Fruit fly (Drosophila melanogaster) whole organism, embryonic: ENCODE data around the gene CG32772.

ENCODE experiments used
- Aef1 ChIP-seq: fragments of 200-800 bp; sonication (Bioruptor generic); IDR thresholded peaks from 3 replicates; pipeline ENCODE4 v1.3.6; 2022; ENCODE audit warnings: missing biosample characterization, missing genetic modification characterization
- B-H1 ChIP-seq: fragments of 200-800 bp; sonication (Bioruptor generic); IDR thresholded peaks from 3 replicates; pipeline ENCODE4 v1.3.6; 2022; ENCODE audit warnings: missing biosample characterization, missing genetic modification characterization
- BEAF-32 ChIP-seq: fragments of 200-800 bp; sonication (Bioruptor generic); optimal IDR thresholded peaks from 3 replicates; lab custom pipeline; 2017; ENCODE audit warnings: missing biosample characterization, missing genetic modification characterization, mild to moderate bottlenecking, moderate library complexity, missing genetic modification reagents
- Bdp1 ChIP-seq: fragments of 200-800 bp; sonication (Bioruptor generic); optimal IDR thresholded peaks from 3 replicates; lab custom pipeline; 2016; ENCODE audit warnings: missing biosample characterization, missing genetic modification characterization
- Blimp-1 ChIP-seq: fragments of 200-800 bp; sonication (Bioruptor generic); optimal IDR thresholded peaks from 3 replicates; lab custom pipeline; 2018; ENCODE audit warnings: missing biosample characterization, missing genetic modification characterization, mild to moderate bottlenecking, moderate library complexity, missing genetic modification reagents
- CG10543 ChIP-seq: fragments of 200-800 bp; sonication (Bioruptor generic); optimal IDR thresholded peaks from 3 replicates; lab custom pipeline; 2017; ENCODE audit warnings: missing biosample characterization, mild to moderate bottlenecking, missing genetic modification characterization, moderate library complexity
- CG11398 ChIP-seq: fragments of 200-800 bp; sonication (Bioruptor generic); optimal IDR thresholded peaks from 2 replicates; lab custom pipeline; 2016; ENCODE audit warnings: missing biosample characterization, missing genetic modification characterization
- CG11456 ChIP-seq: fragments of 200-800 bp; sonication (Bioruptor generic); IDR thresholded peaks from 3 replicates; pipeline ENCODE4 v1.3.6; 2022; ENCODE audit warnings: missing biosample characterization, missing genetic modification characterization
- CG11696 ChIP-seq: fragments of 200-800 bp; sonication (Bioruptor generic); IDR thresholded peaks from 2 replicates; pipeline ENCODE4 v1.3.6; 2022; ENCODE audit warnings: missing biosample characterization, missing genetic modification characterization
- CG12071 ChIP-seq: fragments of 200-800 bp; sonication (Bioruptor generic); optimal IDR thresholded peaks from 3 replicates; lab custom pipeline; 2018; ENCODE audit warnings: missing biosample characterization, mild to moderate bottlenecking, missing genetic modification characterization
- CG12744 ChIP-seq: fragments of 200-800 bp; sonication (Bioruptor generic); optimal IDR thresholded peaks from 2 replicates; lab custom pipeline; 2016; ENCODE audit warnings: missing biosample characterization, missing genetic modification characterization
- CG17328 ChIP-seq: fragments of 200-800 bp; sonication (Bioruptor generic); IDR thresholded peaks from 2 replicates; pipeline ENCODE4 v1.3.6; 2022; ENCODE audit warnings: missing biosample characterization, missing genetic modification characterization
- CG17385 ChIP-seq: fragments of 200-800 bp; sonication (Bioruptor generic); optimal IDR thresholded peaks from 3 replicates; lab custom pipeline; 2018; ENCODE audit warnings: missing biosample characterization, mild to moderate bottlenecking, missing genetic modification characterization
- CG17612 ChIP-seq: fragments of 200-800 bp; sonication (Bioruptor generic); IDR thresholded peaks from 2 replicates; pipeline ENCODE4 v1.3.6; 2022; ENCODE audit warnings: missing biosample characterization, missing genetic modification characterization
- CG17829 ChIP-seq: fragments of 200-800 bp; optimal IDR thresholded peaks from 2 replicates; lab custom pipeline; 2019; ENCODE audit warnings: missing biosample characterization, mild to moderate bottlenecking, missing genetic modification characterization, moderate library complexity
- CG1792 ChIP-seq: fragments of 200-800 bp; sonication (Bioruptor generic); optimal IDR thresholded peaks from 2 replicates; lab custom pipeline; 2016; ENCODE audit warnings: missing biosample characterization, missing genetic modification characterization
- CG33557 ChIP-seq: fragments of 200-800 bp; sonication (Bioruptor generic); optimal IDR thresholded peaks from 2 replicates; lab custom pipeline; 2019; ENCODE audit warnings: missing biosample characterization, mild to moderate bottlenecking, missing genetic modification characterization, moderate library complexity
- CG34224 ChIP-seq: fragments of 200-800 bp; sonication (Bioruptor generic); IDR thresholded peaks from 3 replicates; pipeline ENCODE4 v1.3.6; 2022; ENCODE audit warnings: missing biosample characterization, missing genetic modification characterization; ENCODE audit not compliant: partially characterized antibody
- CG4404 ChIP-seq: fragments of 200-800 bp; sonication (Bioruptor generic); IDR thresholded peaks from 2 replicates; pipeline ENCODE4 v1.3.6; 2022; ENCODE audit warnings: missing biosample characterization, missing genetic modification characterization
- CG4854 ChIP-seq: fragments of 200-800 bp; sonication (Bioruptor generic); optimal IDR thresholded peaks from 2 replicates; lab custom pipeline; 2016; ENCODE audit warnings: missing biosample characterization, missing genetic modification characterization, inconsistent platforms
- CG6254 ChIP-seq: fragments of 200-800 bp; sonication (Bioruptor generic); optimal IDR thresholded peaks from 3 replicates; lab custom pipeline; 2017; ENCODE audit warnings: mild to moderate bottlenecking, missing biosample characterization, missing genetic modification reagents, missing genetic modification characterization
- CG6765 ChIP-seq: fragments of 200-800 bp; sonication (Bioruptor generic); optimal IDR thresholded peaks from 3 replicates; lab custom pipeline; 2017; ENCODE audit warnings: missing biosample characterization, mild to moderate bottlenecking, missing genetic modification characterization
- CG8281 ChIP-seq: fragments of 200-800 bp; sonication (Bioruptor generic); optimal IDR thresholded peaks from 2 replicates; lab custom pipeline; 2018; ENCODE audit warnings: missing biosample characterization, mild to moderate bottlenecking, missing genetic modification characterization, moderate library complexity
- CG8478 ChIP-seq: fragments of >200 bp; optimal IDR thresholded peaks from 2 replicates; lab custom pipeline; 2018
- CG9727 ChIP-seq: fragments of 200-800 bp; sonication (Bioruptor generic); optimal IDR thresholded peaks from 3 replicates; lab custom pipeline; 2017; ENCODE audit warnings: missing biosample characterization, mild to moderate bottlenecking, missing genetic modification characterization
- CG9817 ChIP-seq: fragments of 200-800 bp; sonication (Bioruptor generic); optimal IDR thresholded peaks from 2 replicates; lab custom pipeline; 2018; ENCODE audit warnings: missing biosample characterization, mild to moderate bottlenecking, missing genetic modification characterization, moderate library complexity
- Doc3 ChIP-seq: fragments of 200-800 bp; sonication (Bioruptor generic); IDR thresholded peaks from 3 replicates; pipeline ENCODE4 v1.3.6; 2022; ENCODE audit warnings: missing biosample characterization, missing genetic modification characterization; ENCODE audit not compliant: partially characterized antibody
- Kr ChIP-seq: fragments of 200-800 bp; sonication (Bioruptor generic); optimal IDR thresholded peaks from 2 replicates; lab custom pipeline; 2017; ENCODE audit warnings: missing biosample characterization, mild to moderate bottlenecking, missing genetic modification characterization
- NFAT ChIP-seq: fragments of 200-800 bp; sonication (Bioruptor generic); IDR thresholded peaks from 2 replicates; pipeline ENCODE4 v1.3.6; 2022; ENCODE audit warnings: missing biosample characterization, missing genetic modification characterization
- NfI ChIP-seq: fragments of 200-800 bp; sonication (Bioruptor generic); optimal IDR thresholded peaks from 3 replicates; lab custom pipeline; 2018; ENCODE audit warnings: missing biosample characterization, mild to moderate bottlenecking, missing genetic modification characterization, moderate library complexity
- Taf1 ChIP-seq: fragments of 200-800 bp; sonication (Bioruptor generic); IDR thresholded peaks from 2 replicates; pipeline ENCODE4 v1.3.6; 2022; ENCODE audit warnings: missing biosample characterization, missing genetic modification characterization
- YL-1 ChIP-seq: fragments of 200-800 bp; sonication (Bioruptor generic); optimal IDR thresholded peaks from 3 replicates; lab custom pipeline; 2017; ENCODE audit warnings: missing biosample characterization, mild to moderate bottlenecking, missing genetic modification characterization
- ato ChIP-seq: fragments of 200-800 bp; sonication (Bioruptor generic); IDR thresholded peaks from 2 replicates; pipeline ENCODE4 v1.3.6; 2022; ENCODE audit warnings: missing biosample characterization, missing genetic modification characterization; ENCODE audit not compliant: partially characterized antibody
- crc ChIP-seq: fragments of 200-800 bp; sonication (Bioruptor generic); optimal IDR thresholded peaks from 2 replicates; lab custom pipeline; 2016; ENCODE audit warnings: missing biosample characterization, missing genetic modification characterization
- crol ChIP-seq: fragments of 200-800 bp; sonication (Bioruptor generic); IDR thresholded peaks from 2 replicates; pipeline ENCODE4 v1.3.6; 2022; ENCODE audit warnings: missing biosample characterization, missing genetic modification characterization
- crp ChIP-seq, 2 experiments: fragments of 200-800 bp; sonication (Bioruptor generic); optimal IDR thresholded peaks; 2 replicates in 1 of 2; 3 replicates in 1 of 2; lab custom pipeline; 2017; ENCODE audit warnings: missing biosample characterization in 2 of 2, missing genetic modification characterization in 2 of 2, mild to moderate bottlenecking in 1 of 2, moderate library complexity in 1 of 2
- fd3F ChIP-seq: fragments of 200-800 bp; sonication (Bioruptor generic); optimal IDR thresholded peaks from 2 replicates; lab custom pipeline; 2018; ENCODE audit warnings: missing biosample characterization, mild to moderate bottlenecking, missing genetic modification characterization, moderate library complexity
- fru ChIP-seq: fragments of >200 bp; optimal IDR thresholded peaks from 2 replicates; lab custom pipeline; 2017
- grau ChIP-seq: fragments of 200-800 bp; optimal IDR thresholded peaks from 3 replicates; lab custom pipeline; 2019; ENCODE audit warnings: missing biosample characterization, mild to moderate bottlenecking, missing genetic modification characterization, moderate library complexity
- hbn ChIP-seq: fragments of 200-800 bp; sonication (Bioruptor generic); IDR thresholded peaks from 2 replicates; pipeline ENCODE4 v1.3.6; 2022; ENCODE audit warnings: missing biosample characterization, missing genetic modification characterization; ENCODE audit not compliant: partially characterized antibody
- hth ChIP-seq: fragments of >200 bp; optimal IDR thresholded peaks from 2 replicates; lab custom pipeline; 2017; ENCODE audit warnings: inconsistent platforms
- jigr1 ChIP-seq: fragments of 200-800 bp; sonication (Bioruptor generic); IDR thresholded peaks from 3 replicates; pipeline ENCODE4 v1.3.6; 2022; ENCODE audit warnings: missing biosample characterization, missing genetic modification characterization
- mam ChIP-seq: fragments of 200-800 bp; sonication (Bioruptor generic); optimal IDR thresholded peaks from 3 replicates; lab custom pipeline; 2016; ENCODE audit warnings: missing biosample characterization, missing genetic modification characterization
- nmo ChIP-seq: fragments of 200-800 bp; sonication (Bioruptor generic); optimal IDR thresholded peaks from 2 replicates; lab custom pipeline; 2018; ENCODE audit warnings: missing biosample characterization, mild to moderate bottlenecking, missing genetic modification characterization, moderate library complexity
- rib ChIP-seq: fragments of 200-800 bp; sonication (Bioruptor generic); IDR thresholded peaks from 2 replicates; pipeline ENCODE4 v1.3.6; 2022; ENCODE audit warnings: missing biosample characterization, missing genetic modification characterization
- shn ChIP-seq: fragments of 200-800 bp; sonication (Bioruptor generic); optimal IDR thresholded peaks from 3 replicates; lab custom pipeline; 2016; ENCODE audit warnings: missing biosample characterization, missing genetic modification characterization
- tna ChIP-seq: fragments of 200-800 bp; sonication (Bioruptor generic); IDR thresholded peaks from 2 replicates; pipeline ENCODE4 v1.3.6; 2022; ENCODE audit warnings: missing biosample characterization, missing genetic modification characterization; ENCODE audit not compliant: partially characterized antibody
- trem ChIP-seq: fragments of 200-800 bp; optimal IDR thresholded peaks from 3 replicates; lab custom pipeline; 2019; ENCODE audit warnings: missing biosample characterization, mild to moderate bottlenecking, missing genetic modification characterization, moderate library complexity
- wdn ChIP-seq: fragments of 200-800 bp; sonication (Bioruptor generic); IDR thresholded peaks from 2 replicates; pipeline ENCODE4 v1.3.6; 2022; ENCODE audit warnings: missing biosample characterization, missing genetic modification characterization

The CG32772 gene

dm6 chrX:4930100-4931010 is 21.5 kb downstream of the CG32772 start (continued):
- no peak for TF ChIP-seq CG1792 (GFP tag; lab: Kevin White, UChicago)
- no peak for TF ChIP-seq hbn
- no peak for TF ChIP-seq CG12071 (GFP tag; lab: Kevin White, UChicago)
- TF ChIP-seq wdn (GFP tag; lab: Robert Waterston, UW) = no peak
- no peak for TF ChIP-seq B-H1 (GFP tag; lab: Robert Waterston, UW)
- TF ChIP-seq mam = peak; percentile 27
- no peak for TF ChIP-seq CG8281
- no peak for TF ChIP-seq tna (GFP tag; lab: Robert Waterston, UW)
- TF ChIP-seq CG11456 = no peak
- TF ChIP-seq Kr = no peak
- no peak for TF ChIP-seq rib (GFP tag; lab: Robert Waterston, UW)
- TF ChIP-seq CG17328 = no peak
- TF ChIP-seq fru = no peak
- no peak for TF ChIP-seq ato (GFP tag; lab: Robert Waterston, UW)
- peak; percentile 91 for TF ChIP-seq CG17385
- TF ChIP-seq CG17829 (tag; lab: Kevin White, UChicago) = no peak
- TF ChIP-seq Doc3 = no peak
- TF ChIP-seq CG6254 (GFP tag; lab: Kevin White, UChicago) = peak; percentile 8
- TF ChIP-seq CG4854 (GFP tag; lab: Kevin White, UChicago) = peak; percentile 49
- TF ChIP-seq NfI (GFP tag; lab: Kevin White, UChicago) = peak; percentile 27
- TF ChIP-seq CG4404 (GFP tag; lab: Robert Waterston, UW) = no peak
- peak; percentile 53 for TF ChIP-seq CG9727 (GFP tag; lab: Kevin White, UChicago)
- TF ChIP-seq crp (GFP tag; optimal IDR thresholded peaks at IDR 0.05; lab: Kevin White, UChicago) = peak; percentile 47 to 87
- no peak for TF ChIP-seq grau (tag; lab: Kevin White, UChicago)
- peak; percentile 46 for TF ChIP-seq CG11398 (GFP tag; lab: Kevin White, UChicago)
- peak; percentile 7 for TF ChIP-seq nmo (GFP tag; lab: Kevin White, UChicago)
- TF ChIP-seq Taf1 (GFP tag; lab: Robert Waterston, UW) = no peak
- TF ChIP-seq CG9817 (tag; lab: Kevin White, UChicago) = peak; percentile 1
- TF ChIP-seq CG33557 (GFP tag; lab: Kevin White, UChicago) = no peak
- TF ChIP-seq CG34224 = no peak
- TF ChIP-seq crc (GFP tag; lab: Kevin White, UChicago) = no peak
- peak; percentile 14 for TF ChIP-seq CG6765 (GFP tag; lab: Kevin White, UChicago)
- peak; percentile 6 for TF ChIP-seq CG12744 (GFP tag; lab: Kevin White, UChicago)
- peak; percentile 11 for TF ChIP-seq Blimp-1 (GFP tag; lab: Kevin White, UChicago)
- peak; percentile 12 for TF ChIP-seq Bdp1
- TF ChIP-seq BEAF-32 (GFP tag; lab: Kevin White, UChicago) = peak; percentile 16
- TF ChIP-seq CG8478 (lab: Kevin White, UChicago) = peak; percentile 81
- TF ChIP-seq crol (GFP tag; lab: Robert Waterston, UW) = no peak
- peak; percentile 15 for TF ChIP-seq CG10543 (GFP tag; lab: Kevin White, UChicago)
- TF ChIP-seq shn (GFP tag; lab: Kevin White, UChicago) = peak; percentile 46
- TF ChIP-seq YL-1 (GFP tag; lab: Kevin White, UChicago) = no peak
- no peak for TF ChIP-seq NFAT (GFP tag; lab: Robert Waterston, UW)
- TF ChIP-seq trem (tag; lab: Kevin White, UChicago) = no peak
- TF ChIP-seq jigr1 (GFP tag; lab: Robert Waterston, UW) = no peak
- no peak for TF ChIP-seq fd3F (GFP tag; lab: Kevin White, UChicago)
- TF ChIP-seq Aef1 (GFP tag; lab: Robert Waterston, UW) = no peak
- no peak for TF ChIP-seq CG11696 (GFP tag; lab: Robert Waterston, UW)
- TF ChIP-seq hth = no peak
- no peak for TF ChIP-seq CG17612 (GFP tag; lab: Robert Waterston, UW)
